Worm (Caenorhabditis elegans): ENCODE data around the gene Y54G2A.44.

- no peak for TF ChIP-seq mdl-1 (tag; optimal IDR thresholded peaks at IDR 0.05)
- TF ChIP-seq elt-2 (tag; optimal IDR thresholded peaks at IDR 0.05) = no peak
- TF ChIP-seq pqm-1 (tag; optimal IDR thresholded peaks at IDR 0.05) = no peak
- TF ChIP-seq nhr-20 (tag; optimal IDR thresholded peaks at IDR 0.05) = no peak
- no peak for TF ChIP-seq unc-130 (tag; optimal IDR thresholded peaks at IDR 0.05)
- TF ChIP-seq nhr-11 (tag; optimal IDR thresholded peaks at IDR 0.05) = no peak
- TF ChIP-seq skn-1 (tag; optimal IDR thresholded peaks at IDR 0.05) = no peak
- TF ChIP-seq elt-3 (tag; optimal IDR thresholded peaks at IDR 0.05) = no peak
- TF ChIP-seq egl-27 (tag; optimal IDR thresholded peaks at IDR 0.05) = no peak
- TF ChIP-seq nhr-237 (tag; optimal IDR thresholded peaks at IDR 0.05) = no peak
- no peak for TF ChIP-seq ztf-4 (tag; optimal IDR thresholded peaks at IDR 0.05)
- TF ChIP-seq efl-1 (optimal IDR thresholded peaks at IDR 0.05) = no peak
- TF ChIP-seq efl-1 (GFP tag; optimal IDR thresholded peaks at IDR 0.05 in 1 of 2) = no peak
- TF ChIP-seq snpc-4 (tag; optimal IDR thresholded peaks at IDR 0.05) = no peak
Observed at ce11 chrIV:2842162-2842561, 40.5 kb downstream of the Y54G2A.44 start, which contains the start of gene clec-84.
